Worm (Caenorhabditis elegans) whole organism, L1 larva: Measurements from ENCODE around the gene hira-1.

ENCODE experiments used
- aha-1 ChIP-seq: fragments of 150-350 bp; optimal IDR thresholded peaks from 2 replicates; lab custom pipeline; 2014; ENCODE audit warnings: missing biosample characterization, missing genetic modification characterization
- dpl-1 ChIP-seq, 3 experiments: fragments of 150-350 bp in 2 of 3; sonication (generic microtip) in 1 of 3; optimal IDR thresholded peaks; 2 replicates each; lab custom pipeline; 2014 to 2017; ENCODE audit warnings: missing biosample characterization in 3 of 3, missing genetic modification characterization in 3 of 3, missing genetic modification reagents in 3 of 3
- elt-3 ChIP-seq, 6 experiments: fragments of 150-350 bp in 1 of 6; sonication (generic microtip); optimal IDR thresholded peaks; 2 replicates each; lab custom pipeline; 2017 to 2018; ENCODE audit warnings: missing biosample characterization in 6 of 6, missing genetic modification characterization in 6 of 6, inconsistent platforms in 1 of 6
- grh-1 ChIP-seq: fragments of 200-800 bp; sonication (Bioruptor generic); IDR thresholded peaks from 2 replicates; pipeline ENCODE4 v1.3.6; 2022; ENCODE audit warnings: missing genetic modification reagents, missing genetic modification characterization, missing compliant biosample characterization
- jun-1 ChIP-seq: fragments of 150-350 bp; optimal IDR thresholded peaks from 2 replicates; lab custom pipeline; 2014; ENCODE audit warnings: missing biosample characterization, missing genetic modification reagents, missing genetic modification characterization
- mep-1 ChIP-seq: fragments of 150-350 bp; optimal IDR thresholded peaks from 2 replicates; lab custom pipeline; 2014; ENCODE audit warnings: missing biosample characterization, missing genetic modification characterization
- nhr-11 ChIP-seq: fragments of 150-350 bp; optimal IDR thresholded peaks from 2 replicates; lab custom pipeline; 2014; ENCODE audit warnings: missing biosample characterization, missing genetic modification characterization
- nhr-12 ChIP-seq: sonication (generic microtip); optimal IDR thresholded peaks from 2 replicates; lab custom pipeline; 2017; ENCODE audit warnings: missing biosample characterization, missing genetic modification characterization
- nhr-47 ChIP-seq: sonication (generic microtip); optimal IDR thresholded peaks from 2 replicates; lab custom pipeline; 2016; ENCODE audit warnings: mild to moderate bottlenecking, missing genetic modification characterization, moderate library complexity, missing compliant biosample characterization
- nhr-76 ChIP-seq: sonication (generic microtip); optimal IDR thresholded peaks from 2 replicates; lab custom pipeline; 2017; ENCODE audit warnings: missing biosample characterization, missing genetic modification characterization
- nhr-77 ChIP-seq: fragments of 150-350 bp; optimal IDR thresholded peaks from 2 replicates; lab custom pipeline; 2014; ENCODE audit warnings: missing biosample characterization, missing genetic modification characterization
- snpc-4 ChIP-seq: fragments of 150-350 bp; optimal IDR thresholded peaks from 2 replicates; lab custom pipeline; 2014; ENCODE audit warnings: missing biosample characterization, missing genetic modification characterization
- unc-62 ChIP-seq: fragments of 150-350 bp; optimal IDR thresholded peaks from 2 replicates; lab custom pipeline; 2014; ENCODE audit warnings: missing biosample characterization, missing genetic modification reagents, missing genetic modification characterization
- zag-1 ChIP-seq: fragments of 150-350 bp; optimal IDR thresholded peaks from 2 replicates; lab custom pipeline; 2014; ENCODE audit warnings: missing biosample characterization, missing genetic modification characterization

- no peak for TF ChIP-seq unc-62
- TF ChIP-seq elt-3 (tag; optimal IDR thresholded peaks at IDR 0.05; lab: Kevin White, UChicago) = no peak
- no peak for TF ChIP-seq nhr-11 (tag; lab: Kevin White, UChicago)
- no peak for TF ChIP-seq grh-1 (GFP tag; lab: Robert Waterston, UW)
- TF ChIP-seq nhr-77 (tag; lab: Kevin White, UChicago) = no peak
- TF ChIP-seq nhr-47 (tag; lab: Kevin White, UChicago) = no peak
- no peak for TF ChIP-seq jun-1
- TF ChIP-seq nhr-12 (tag; lab: Kevin White, UChicago) = no peak
- TF ChIP-seq mep-1 (tag; lab: Kevin White, UChicago) = no peak
- TF ChIP-seq aha-1 (tag; lab: Kevin White, UChicago) = no peak
- no peak for TF ChIP-seq nhr-76 (tag; lab: Kevin White, UChicago)
- TF ChIP-seq zag-1 (tag; lab: Kevin White, UChicago) = no peak
- no peak for TF ChIP-seq snpc-4
- TF ChIP-seq dpl-1 (GFP tag; optimal IDR thresholded peaks at IDR 0.05; lab: Kevin White, UChicago) = no peak
Measured at ce11 chrIII:5145874-5146273, 45.0 kb upstream of the hira-1 start.
